Worm (Caenorhabditis elegans): ENCODE data around the gene F44E2.10.

DNA sequence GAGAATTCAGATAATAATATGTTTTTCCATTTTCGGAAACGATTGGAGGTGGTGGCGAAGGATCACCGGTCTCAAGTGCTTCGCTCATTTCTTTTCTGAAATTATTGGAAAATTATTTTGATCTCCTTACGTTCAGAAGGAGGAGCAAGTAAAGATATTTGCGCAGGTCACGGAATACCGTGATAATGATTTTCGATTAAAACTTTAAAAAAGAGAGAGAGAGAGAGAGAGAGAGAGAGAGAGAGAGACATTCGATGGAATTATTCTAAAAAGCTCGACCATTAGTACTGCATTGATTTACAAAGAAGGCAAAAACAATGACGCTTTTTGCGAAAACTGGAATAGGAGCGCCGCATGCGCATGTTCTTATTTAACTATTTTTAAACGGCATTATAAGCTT, 38.7 kb downstream of the F44E2.10 start, which contains the start of gene ztf-1:
- no peak for TF ChIP-seq nhr-102 (tag; optimal IDR thresholded peaks at IDR 0.05)
- TF ChIP-seq nhr-28 (tag; optimal IDR thresholded peaks at IDR 0.05), result no peak
- TF ChIP-seq ces-1 (GFP tag; optimal IDR thresholded peaks at IDR 0.05), result no peak
- TF ChIP-seq ZK546.5 (tag; optimal IDR thresholded peaks at IDR 0.05), result no peak
- no peak for TF ChIP-seq mdl-1 (tag; optimal IDR thresholded peaks at IDR 0.05)
- no peak for TF ChIP-seq ztf-11 (tag; optimal IDR thresholded peaks at IDR 0.05)
- no peak for TF ChIP-seq fos-1 (tag; optimal IDR thresholded peaks at IDR 0.05)
- no peak for TF ChIP-seq dpl-1 (GFP tag; optimal IDR thresholded peaks at IDR 0.05)
- no peak for TF ChIP-seq egl-27 (tag; optimal IDR thresholded peaks at IDR 0.05)
- no peak for TF ChIP-seq lsy-2 (tag; optimal IDR thresholded peaks at IDR 0.05)
- no peak for TF ChIP-seq T26A8.4 (GFP tag; IDR thresholded peaks at IDR 0.05)
- TF ChIP-seq pha-4 (GFP tag; IDR thresholded peaks at IDR 0.05), result no peak
- no peak for TF ChIP-seq pha-4 (tag; optimal IDR thresholded peaks at IDR 0.05)
- TF ChIP-seq aha-1 (tag), result no peak
- no peak for TF ChIP-seq zfp-2 (tag; optimal IDR thresholded peaks at IDR 0.05)
